Worm (Caenorhabditis elegans) whole organism, L3 larva: ENCODE data around the gene F38A1.8.

Experiments
- ZK546.5 ChIP-seq: sonication (generic microtip); optimal IDR thresholded peaks from 2 replicates; lab custom pipeline; 2017; ENCODE audit warnings: missing biosample characterization, missing genetic modification characterization
- ceh-16 ChIP-seq: sonication (generic microtip); optimal IDR thresholded peaks from 2 replicates; lab custom pipeline; 2017; ENCODE audit warnings: missing biosample characterization, missing genetic modification characterization
- ceh-82 ChIP-seq: fragments of 150-350 bp; optimal IDR thresholded peaks from 2 replicates; lab custom pipeline; 2014; ENCODE audit warnings: missing biosample characterization, missing genetic modification characterization
- ceh-9 ChIP-seq: sonication (generic microtip); optimal IDR thresholded peaks from 2 replicates; lab custom pipeline; 2018; ENCODE audit warnings: missing biosample characterization, missing genetic modification characterization
- egl-27 ChIP-seq: sonication (generic microtip); optimal IDR thresholded peaks from 4 replicates; lab custom pipeline; 2017; ENCODE audit warnings: missing biosample characterization, missing genetic modification reagents, missing genetic modification characterization
- egl-5 ChIP-seq: fragments of 150-350 bp; optimal IDR thresholded peaks from 2 replicates; lab custom pipeline; 2017; ENCODE audit warnings: missing biosample characterization, missing genetic modification reagents, missing genetic modification characterization, inconsistent platforms
- elt-1 ChIP-seq: fragments of 150-350 bp; optimal IDR thresholded peaks from 2 replicates; lab custom pipeline; 2014; ENCODE audit warnings: missing biosample characterization, missing genetic modification characterization
- elt-2 ChIP-seq: sonication (generic microtip); optimal IDR thresholded peaks from 2 replicates; lab custom pipeline; 2016; ENCODE audit warnings: missing genetic modification reagents, mild to moderate bottlenecking, missing genetic modification characterization, missing compliant biosample characterization
- elt-3 ChIP-seq, 3 experiments: fragments of 150-350 bp in 1 of 3; sonication (generic microtip) in 2 of 3; optimal IDR thresholded peaks; 2 replicates in 2 of 3; 4 replicates in 1 of 3; lab custom pipeline; 2014 to 2017; ENCODE audit warnings: missing biosample characterization in 3 of 3, missing genetic modification characterization in 3 of 3
- eor-1 ChIP-seq, 2 experiments: fragments of 150-350 bp; optimal IDR thresholded peaks; 2 replicates each; lab custom pipeline; 2014 to 2018; ENCODE audit warnings: missing biosample characterization in 2 of 2, missing genetic modification characterization in 2 of 2
- fkh-10 ChIP-seq: sonication (generic microtip); optimal IDR thresholded peaks from 2 replicates; lab custom pipeline; 2017; ENCODE audit warnings: missing biosample characterization, missing genetic modification reagents, missing genetic modification characterization
- fkh-2 ChIP-seq: fragments of 150-350 bp; optimal IDR thresholded peaks from 2 replicates; lab custom pipeline; 2014; ENCODE audit warnings: missing biosample characterization, missing genetic modification reagents, missing genetic modification characterization
- fos-1 ChIP-seq: fragments of 150-350 bp; optimal IDR thresholded peaks from 2 replicates; lab custom pipeline; 2014; ENCODE audit warnings: missing biosample characterization, missing genetic modification characterization
- hmg-11 ChIP-seq: sonication (generic microtip); optimal IDR thresholded peaks from 2 replicates; lab custom pipeline; 2016; ENCODE audit warnings: missing genetic modification characterization, missing compliant biosample characterization
- jun-1 ChIP-seq: fragments of 150-350 bp; optimal IDR thresholded peaks from 2 replicates; lab custom pipeline; 2014; ENCODE audit warnings: missing biosample characterization, missing genetic modification reagents, missing genetic modification characterization
- lin-15B ChIP-seq: fragments of 150-350 bp; optimal IDR thresholded peaks from 2 replicates; lab custom pipeline; 2014; ENCODE audit warnings: missing biosample characterization, missing genetic modification characterization
- lin-39 ChIP-seq: fragments of 150-350 bp; optimal IDR thresholded peaks from 2 replicates; lab custom pipeline; 2018; ENCODE audit warnings: missing biosample characterization, missing genetic modification reagents, missing genetic modification characterization
- lsy-12 ChIP-seq: sonication (generic microtip); optimal IDR thresholded peaks from 2 replicates; lab custom pipeline; 2016; ENCODE audit warnings: mild to moderate bottlenecking, missing genetic modification characterization, missing compliant biosample characterization
- mml-1 ChIP-seq: fragments of 150-350 bp; sonication (generic microtip); optimal IDR thresholded peaks from 3 replicates; lab custom pipeline; 2014; ENCODE audit warnings: missing biosample characterization, missing genetic modification characterization
- nfya-1 ChIP-seq: sonication (generic microtip); optimal IDR thresholded peaks from 2 replicates; lab custom pipeline; 2017; ENCODE audit warnings: missing genetic modification characterization, mild to moderate bottlenecking, missing compliant biosample characterization, antibody characterized with exemption, moderate library complexity; ENCODE audit not compliant: insufficient read depth
- nhr-23 ChIP-seq: fragments of 150-350 bp; optimal IDR thresholded peaks from 2 replicates; lab custom pipeline; 2014; ENCODE audit warnings: missing biosample characterization, missing genetic modification reagents, missing genetic modification characterization
- nhr-25 ChIP-seq: sonication (generic microtip); optimal IDR thresholded peaks from 2 replicates; lab custom pipeline; 2017; ENCODE audit warnings: missing biosample characterization, missing genetic modification characterization
- nhr-76 ChIP-seq: fragments of 150-350 bp; sonication (generic microtip); optimal IDR thresholded peaks from 5 replicates; lab custom pipeline; 2014; ENCODE audit warnings: missing biosample characterization, missing genetic modification characterization
- pha-4 ChIP-seq: fragments of 150-350 bp; optimal IDR thresholded peaks from 2 replicates; lab custom pipeline; 2014; ENCODE audit warnings: missing biosample characterization, missing genetic modification reagents, missing genetic modification characterization
- pqm-1 ChIP-seq: fragments of 150-350 bp; optimal IDR thresholded peaks from 2 replicates; lab custom pipeline; 2017; ENCODE audit warnings: missing biosample characterization, missing genetic modification characterization, inconsistent platforms
- sea-2 ChIP-seq: fragments of 150-350 bp; sonication (generic microtip); optimal IDR thresholded peaks from 4 replicates; lab custom pipeline; 2014; ENCODE audit warnings: missing biosample characterization, missing genetic modification reagents, missing genetic modification characterization
- snpc-4 ChIP-seq: fragments of 150-350 bp; optimal IDR thresholded peaks from 2 replicates; lab custom pipeline; 2014; ENCODE audit warnings: missing biosample characterization, missing genetic modification characterization
- tbx-2 ChIP-seq: sonication (generic microtip); optimal IDR thresholded peaks from 2 replicates; lab custom pipeline; 2016; ENCODE audit warnings: mild to moderate bottlenecking, missing genetic modification characterization, missing compliant biosample characterization
- unc-39 ChIP-seq: sonication (generic microtip); optimal IDR thresholded peaks from 4 replicates; lab custom pipeline; 2017; ENCODE audit warnings: missing biosample characterization, missing genetic modification characterization
- unc-62 ChIP-seq: fragments of 150-350 bp; sonication (generic microtip); optimal IDR thresholded peaks from 4 replicates; lab custom pipeline; 2014; ENCODE audit warnings: missing biosample characterization, missing genetic modification reagents, missing genetic modification characterization
- zag-1 ChIP-seq: fragments of 150-350 bp; optimal IDR thresholded peaks from 2 replicates; lab custom pipeline; 2014; ENCODE audit warnings: missing biosample characterization, missing genetic modification characterization
- ztf-11 ChIP-seq: fragments of 150-350 bp; optimal IDR thresholded peaks from 2 replicates; lab custom pipeline; 2014; ENCODE audit warnings: missing biosample characterization, missing genetic modification characterization
- ztf-4 ChIP-seq: fragments of 150-350 bp; optimal IDR thresholded peaks from 2 replicates; lab custom pipeline; 2014; ENCODE audit warnings: missing biosample characterization, missing genetic modification characterization

The F38A1.8 gene

DNA sequence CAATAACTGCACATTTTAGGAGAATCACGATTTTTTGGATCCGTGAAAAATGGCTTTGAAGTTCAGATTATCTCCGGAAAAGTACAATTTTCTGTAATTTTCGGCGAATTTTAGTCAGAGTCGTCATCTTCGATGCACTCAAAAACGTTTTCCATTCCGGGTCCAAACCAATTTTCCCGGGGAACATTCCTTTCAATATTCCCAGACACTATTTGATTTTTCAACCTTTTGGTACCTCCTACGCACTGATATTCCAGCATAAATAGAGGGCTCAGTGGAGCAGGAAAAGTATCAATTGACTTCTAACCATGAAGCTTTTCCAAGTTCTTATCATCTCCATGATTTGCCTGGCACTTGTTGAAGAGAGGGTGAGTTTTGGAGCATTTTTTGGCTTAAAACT, 8.1 kb downstream of the F38A1.8 start, which contains the start of gene W09G12.6:
W09G12.6 (plus strand) TSS at position 301 of the 400 bp plus-strand sequence.
- TF ChIP-seq ztf-11 (tag; lab: Kevin White, UChicago) (no peak), fkh-2 (tag; lab: Kevin White, UChicago) (no peak), nhr-23 (tag; lab: Kevin White, UChicago) (no peak), elt-3 (tag; optimal IDR thresholded peaks at IDR 0.05; lab: Kevin White, UChicago) (no peak), snpc-4 (tag; lab: Kevin White, UChicago) (no peak), unc-39 (no peak), ZK546.5 (no peak), zag-1 (tag; lab: Kevin White, UChicago) (no peak), egl-27 (no peak), sea-2 (GFP tag; lab: Kevin White, UChicago) (no peak), lsy-12 (tag; lab: Kevin White, UChicago) (no peak), ztf-4 (tag; lab: Kevin White, UChicago) (no peak), elt-1 (no peak), eor-1 (tag; optimal IDR thresholded peaks at IDR 0.05; lab: Kevin White, UChicago) (no peak), fkh-10 (no peak), tbx-2 (tag; lab: Kevin White, UChicago) (no peak), mml-1 (tag; lab: Kevin White, UChicago) (no peak), nhr-25 (tag; lab: Kevin White, UChicago) (no peak), hmg-11 (no peak), nhr-76 (tag; lab: Kevin White, UChicago) (no peak)
- TF ChIP-seq, all 47 proteins: peak for 0

ce11 chrIV:1228675-1229130, 10.9 kb downstream of the F38A1.8 start, which contains the start of gene W09G12.7:
TSS of gene W09G12.7 (plus strand) at chrIV:1229080.
- TF ChIP-seq elt-1: no peak
- TF ChIP-seq eor-1 (tag; optimal IDR thresholded peaks at IDR 0.05; lab: Kevin White, UChicago): no peak
- TF ChIP-seq elt-2 (tag; lab: Kevin White, UChicago): peak; percentile 91
- TF ChIP-seq pqm-1 (tag; lab: Kevin White, UChicago): peak; percentile 54
- peak; percentile 18 for TF ChIP-seq pha-4 (tag; lab: Kevin White, UChicago)
- TF ChIP-seq lin-15B: no peak
- TF ChIP-seq ceh-16 (tag; lab: Kevin White, UChicago): no peak
- peak; percentile 27 for TF ChIP-seq jun-1
- TF ChIP-seq ceh-82 (tag; lab: Kevin White, UChicago): no peak
- no peak for TF ChIP-seq lin-39
- TF ChIP-seq, all 47 proteins: peak for 4

DNA sequence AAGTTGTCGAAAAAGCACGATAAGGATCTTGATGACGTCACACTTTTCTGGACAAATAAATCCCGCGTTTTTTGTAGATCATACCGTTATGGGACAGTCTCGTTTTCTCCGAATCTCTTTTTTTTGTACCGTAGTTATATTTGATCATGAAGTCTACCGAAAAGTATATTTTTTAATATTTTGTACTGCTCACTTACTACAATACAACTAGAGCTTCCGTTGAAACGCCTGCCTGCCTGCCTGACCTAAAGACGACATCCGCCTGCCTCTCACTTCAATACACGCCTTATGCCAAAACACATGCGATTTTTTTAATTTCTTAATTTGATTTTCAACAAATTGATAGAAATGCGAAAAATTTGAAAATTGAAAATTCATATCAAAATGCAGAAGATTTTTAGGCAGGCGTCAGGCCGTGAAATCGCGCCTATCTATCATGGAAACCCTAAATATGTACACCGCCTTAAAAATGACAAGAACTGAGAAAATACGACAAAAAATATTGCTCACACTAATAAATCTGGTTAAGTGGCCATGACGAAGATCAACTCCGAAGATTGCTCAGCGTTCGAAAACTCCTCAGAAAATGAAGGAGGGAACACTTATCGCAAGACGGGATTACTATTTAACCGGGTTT, 13.9 kb downstream of the F38A1.8 start, which contains the start of gene W09G12.8:
W09G12.8 (plus strand) TSS at position 587 of the 637 bp plus-strand sequence.
- no peak for TF ChIP-seq tbx-2 (tag; lab: Kevin White, UChicago)
- TF ChIP-seq fos-1 (tag; lab: Kevin White, UChicago): no peak
- TF ChIP-seq lsy-12 (tag; lab: Kevin White, UChicago): no peak
- TF ChIP-seq lin-15B: no peak
- no peak for TF ChIP-seq fkh-10
- TF ChIP-seq zag-1 (tag; lab: Kevin White, UChicago): no peak

ce11 chrIV:1224781-1225180, 14.9 kb downstream of the F38A1.8 start:
- TF ChIP-seq ceh-82 (tag; lab: Kevin White, UChicago): no peak
- TF ChIP-seq nhr-23 (tag; lab: Kevin White, UChicago): peak; percentile 18
- TF ChIP-seq, all 47 proteins: peak for 1

DNA sequence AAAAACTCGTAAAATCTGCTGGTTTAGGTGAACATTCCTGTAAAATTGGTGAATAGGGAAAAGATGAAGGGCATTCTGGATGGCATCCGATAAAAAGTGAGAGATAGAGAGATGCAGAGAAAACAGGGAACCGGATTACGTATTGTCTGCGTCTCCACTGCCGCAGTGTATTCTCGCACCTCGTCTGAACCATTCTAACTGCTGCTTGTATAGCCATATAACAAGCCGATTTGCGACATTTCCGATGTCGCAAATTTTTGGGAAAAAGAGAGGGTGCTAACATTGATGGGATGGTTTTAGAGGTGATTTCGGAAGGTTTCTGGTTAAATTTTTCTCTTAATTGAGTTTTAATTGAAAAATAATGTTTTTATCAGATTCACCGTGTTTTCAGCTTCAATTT, 18.5 kb downstream of the F38A1.8 start, which contains the start of gene W09G12.10:
W09G12.10 (minus strand) TSS at position 121 of the 400 bp plus-strand sequence.
- TF ChIP-seq nhr-25 (tag; lab: Kevin White, UChicago): peak; percentile 58
- TF ChIP-seq ceh-9 (tag; lab: Kevin White, UChicago): no peak
- TF ChIP-seq unc-62 (GFP tag; lab: Kevin White, UChicago): no peak
- peak; percentile 50 for TF ChIP-seq egl-5 (tag; lab: Kevin White, UChicago)
- TF ChIP-seq nhr-76 (tag; lab: Kevin White, UChicago): no peak
- TF ChIP-seq hmg-11: no peak
- peak; percentile 4 for TF ChIP-seq nfya-1 (tag; lab: Kevin White, UChicago)
